Fruit fly (Drosophila melanogaster) whole organism, pupa: Measurements from ENCODE around the gene Glut4EF.
A peak's percentile ranks its signal among the peaks of the same experiment; 100 is the strongest.

Experiments used
- CG10348 ChIP-seq: fragments of 200-800 bp; sonication (Bioruptor generic); IDR thresholded peaks from 2 replicates; pipeline ENCODE4 v1.3.6; 2022; ENCODE audit warnings: missing biosample characterization, missing genetic modification characterization
- CG12605 ChIP-seq: fragments of 200-800 bp; sonication (Bioruptor generic); IDR thresholded peaks from 2 replicates; pipeline ENCODE4 v1.3.6; 2022; ENCODE audit warnings: missing biosample characterization, missing genetic modification characterization
- CG13204 ChIP-seq: fragments of 200-800 bp; sonication (Bioruptor generic); optimal IDR thresholded peaks from 2 replicates; lab custom pipeline; 2018; ENCODE audit warnings: missing biosample characterization, mild to moderate bottlenecking, missing genetic modification characterization, moderate library complexity
- CG14655 ChIP-seq: fragments of 200-800 bp; sonication (Bioruptor generic); optimal IDR thresholded peaks from 3 replicates; lab custom pipeline; 2017; ENCODE audit warnings: mild to moderate bottlenecking, missing biosample characterization, missing genetic modification reagents, missing genetic modification characterization
- CG15710 ChIP-seq: fragments of 200-800 bp; sonication (Bioruptor generic); optimal IDR thresholded peaks from 2 replicates; lab custom pipeline; 2018; ENCODE audit warnings: missing biosample characterization, mild to moderate bottlenecking, missing genetic modification characterization, moderate library complexity
- CG17806 ChIP-seq: fragments of 200-800 bp; sonication (Bioruptor generic); optimal IDR thresholded peaks from 2 replicates; lab custom pipeline; 2018; ENCODE audit warnings: missing biosample characterization, mild to moderate bottlenecking, missing genetic modification characterization, moderate library complexity
- CG32121 ChIP-seq: fragments of 200-800 bp; sonication (Bioruptor generic); IDR thresholded peaks from 2 replicates; pipeline ENCODE4 v1.3.6; 2022; ENCODE audit warnings: missing biosample characterization, missing genetic modification characterization
- CG34367 ChIP-seq: fragments of 200-800 bp; sonication (Bioruptor generic); optimal IDR thresholded peaks from 2 replicates; lab custom pipeline; 2018; ENCODE audit warnings: missing biosample characterization, mild to moderate bottlenecking, missing genetic modification characterization
- CG4496 ChIP-seq: fragments of 200-800 bp; sonication (Bioruptor generic); IDR thresholded peaks from 3 replicates; pipeline ENCODE4 v1.3.6; 2022; ENCODE audit warnings: missing biosample characterization, missing genetic modification characterization
- CG8159 ChIP-seq: fragments of 200-800 bp; sonication (Bioruptor generic); optimal IDR thresholded peaks from 3 replicates; lab custom pipeline; 2018; ENCODE audit warnings: missing biosample characterization, mild to moderate bottlenecking, missing genetic modification characterization, moderate library complexity
- CG8301 ChIP-seq: fragments of 200-800 bp; sonication (Bioruptor generic); optimal IDR thresholded peaks from 2 replicates; lab custom pipeline; 2018; ENCODE audit warnings: missing biosample characterization, mild to moderate bottlenecking, missing genetic modification characterization
- CG9948 ChIP-seq: fragments of 200-800 bp; sonication (Bioruptor generic); optimal IDR thresholded peaks from 2 replicates; lab custom pipeline; 2018; ENCODE audit warnings: missing biosample characterization, mild to moderate bottlenecking, missing genetic modification characterization, moderate library complexity
- D1 ChIP-seq: fragments of 200-800 bp; sonication (Bioruptor generic); optimal IDR thresholded peaks from 2 replicates; lab custom pipeline; 2018; ENCODE audit warnings: missing biosample characterization, mild to moderate bottlenecking, missing genetic modification characterization, moderate library complexity
- EcR ChIP-seq: fragments of 200-800 bp; sonication (Bioruptor generic); optimal IDR thresholded peaks from 3 replicates; lab custom pipeline; 2019; ENCODE audit warnings: missing biosample characterization, missing genetic modification characterization, mild to moderate bottlenecking, moderate library complexity, missing genetic modification reagents
- Ets98B ChIP-seq: fragments of 200-800 bp; sonication (Bioruptor generic); IDR thresholded peaks from 2 replicates; pipeline ENCODE4 v1.3.6; 2022; ENCODE audit warnings: missing biosample characterization, missing genetic modification characterization
- Pif1A ChIP-seq: fragments of 200-800 bp; sonication (Bioruptor generic); optimal IDR thresholded peaks from 3 replicates; lab custom pipeline; 2016; ENCODE audit warnings: missing biosample characterization, missing genetic modification characterization
- Pif1B ChIP-seq: fragments of 200-800 bp; sonication (Bioruptor generic); optimal IDR thresholded peaks from 3 replicates; lab custom pipeline; 2016; ENCODE audit warnings: missing biosample characterization, missing genetic modification characterization
- Snoo ChIP-seq: fragments of 200-800 bp; sonication (Bioruptor generic); optimal IDR thresholded peaks from 3 replicates; lab custom pipeline; 2017; ENCODE audit warnings: missing biosample characterization, mild to moderate bottlenecking, missing genetic modification characterization, inconsistent platforms
- fd96Ca ChIP-seq: fragments of 200-800 bp; sonication (Bioruptor generic); IDR thresholded peaks from 3 replicates; pipeline ENCODE4 v1.3.6; 2022; ENCODE audit warnings: missing biosample characterization, missing genetic modification characterization
- gl ChIP-seq: fragments of 200-800 bp; sonication (Bioruptor generic); optimal IDR thresholded peaks from 2 replicates; lab custom pipeline; 2018; ENCODE audit warnings: missing biosample characterization, mild to moderate bottlenecking, missing genetic modification characterization
- rn ChIP-seq: fragments of 200-800 bp; sonication (Bioruptor generic); IDR thresholded peaks from 2 replicates; pipeline ENCODE4 v1.3.6; 2022; ENCODE audit warnings: missing biosample characterization, missing genetic modification characterization

Gene Glut4EF

dm6 chr3R:9949903-9950302, 75.4 kb downstream of the Glut4EF start:
- TF ChIP-seq EcR (GFP tag; lab: Kevin White, UChicago) (peak; percentile 35), Pif1B (no peak), CG8159 (no peak), rn (no peak), CG13204 (no peak), CG8301 (no peak), Ets98B (GFP tag; lab: Robert Waterston, UW) (peak; percentile 66), CG12605 (GFP tag; lab: Robert Waterston, UW) (peak; percentile 55), CG14655 (GFP tag; lab: Kevin White, UChicago) (peak; percentile 39), CG10348 (GFP tag; lab: Robert Waterston, UW) (no peak), CG17806 (tag; lab: Kevin White, UChicago) (no peak), fd96Ca (GFP tag; lab: Robert Waterston, UW) (no peak), CG32121 (GFP tag; lab: Robert Waterston, UW) (peak; percentile 62; the same call in 1 of the 2 replicates), CG34367 (tag; lab: Kevin White, UChicago) (no peak), D1 (tag; lab: Kevin White, UChicago) (no peak), Snoo (tag; lab: Kevin White, UChicago) (peak; percentile 24), CG9948 (tag; lab: Kevin White, UChicago) (no peak), CG15710 (tag; lab: Kevin White, UChicago) (no peak), CG4496 (peak; percentile 40; the same call in 1 of the 3 replicates), gl (tag; lab: Kevin White, UChicago) (peak; percentile 3), Pif1A (GFP tag; lab: Kevin White, UChicago) (peak; percentile 35)

- TF ChIP-seq CG17806 (tag; lab: Kevin White, UChicago) (no peak), CG10348 (GFP tag; lab: Robert Waterston, UW) (no peak), fd96Ca (GFP tag; lab: Robert Waterston, UW) (no peak), CG13204 (no peak), Pif1A (GFP tag; lab: Kevin White, UChicago) (no peak), Ets98B (GFP tag; lab: Robert Waterston, UW) (no peak), CG8159 (no peak), CG14655 (GFP tag; lab: Kevin White, UChicago) (no peak), CG4496 (no peak), gl (tag; lab: Kevin White, UChicago) (no peak), Pif1B (no peak), CG32121 (GFP tag; lab: Robert Waterston, UW) (no peak), CG34367 (tag; lab: Kevin White, UChicago) (no peak)
- TF ChIP-seq, all 21 proteins: peak for 0
These were observed 76.5 kb downstream of the Glut4EF start for dm6 chr3R:9950984-9951383.

- TF ChIP-seq Pif1A (GFP tag; lab: Kevin White, UChicago) (no peak), rn (0 out of 2 replicates have a peak, but pooled peaks have one; percentile 3)
These were observed 77.2 kb downstream of the Glut4EF start for dm6 chr3R:9951679-9952078.

- no peak for TF ChIP-seq EcR (GFP tag; lab: Kevin White, UChicago)
- 0 out of 3 replicates have a peak, but pooled peaks have one; percentile 15 for TF ChIP-seq CG4496
These were observed 78.3 kb downstream of the Glut4EF start for dm6 chr3R:9952669-9953277.

dm6 chr3R:9954648-9955290, 80.3 kb downstream of the Glut4EF start:
- no peak for TF ChIP-seq Pif1B
- TF ChIP-seq CG34367 (tag; lab: Kevin White, UChicago): no peak
- no peak for TF ChIP-seq Pif1A (GFP tag; lab: Kevin White, UChicago)
- TF ChIP-seq CG12605 (GFP tag; lab: Robert Waterston, UW): no peak
- 0 out of 2 replicates have a peak, but pooled peaks have one; percentile 29 for TF ChIP-seq Ets98B (GFP tag; lab: Robert Waterston, UW)
- TF ChIP-seq CG15710 (tag; lab: Kevin White, UChicago): no peak
- TF ChIP-seq rn: no peak
- TF ChIP-seq D1 (tag; lab: Kevin White, UChicago): no peak
- peak; percentile 98 for TF ChIP-seq EcR (GFP tag; lab: Kevin White, UChicago)
- peak; percentile 36 for TF ChIP-seq CG13204
- no peak for TF ChIP-seq fd96Ca (GFP tag; lab: Robert Waterston, UW)
- TF ChIP-seq CG14655 (GFP tag; lab: Kevin White, UChicago): peak; percentile 24
- peak; percentile 52; the same call in 1 of the 2 replicates for TF ChIP-seq CG32121 (GFP tag; lab: Robert Waterston, UW)
- TF ChIP-seq CG10348 (GFP tag; lab: Robert Waterston, UW): no peak
- TF ChIP-seq CG8159: no peak
- TF ChIP-seq CG4496: no peak
- no peak for TF ChIP-seq Snoo (tag; lab: Kevin White, UChicago)

- TF ChIP-seq D1 (tag; lab: Kevin White, UChicago) (no peak), CG17806 (tag; lab: Kevin White, UChicago) (no peak), CG10348 (GFP tag; lab: Robert Waterston, UW) (no peak), rn (no peak), Ets98B (GFP tag; lab: Robert Waterston, UW) (no peak), CG8159 (no peak), Snoo (tag; lab: Kevin White, UChicago) (no peak), CG32121 (GFP tag; lab: Robert Waterston, UW) (no peak), CG12605 (GFP tag; lab: Robert Waterston, UW) (no peak), CG14655 (GFP tag; lab: Kevin White, UChicago) (no peak), EcR (GFP tag; lab: Kevin White, UChicago) (no peak)
These were observed 82.2 kb downstream of the Glut4EF start for dm6 chr3R:9956725-9957124.
